Worm (Caenorhabditis elegans): ENCODE measurements around the gene cwp-2.
A peak's percentile ranks its signal among the peaks of the same experiment; 100 is the strongest.

Gene cwp-2

DNA sequence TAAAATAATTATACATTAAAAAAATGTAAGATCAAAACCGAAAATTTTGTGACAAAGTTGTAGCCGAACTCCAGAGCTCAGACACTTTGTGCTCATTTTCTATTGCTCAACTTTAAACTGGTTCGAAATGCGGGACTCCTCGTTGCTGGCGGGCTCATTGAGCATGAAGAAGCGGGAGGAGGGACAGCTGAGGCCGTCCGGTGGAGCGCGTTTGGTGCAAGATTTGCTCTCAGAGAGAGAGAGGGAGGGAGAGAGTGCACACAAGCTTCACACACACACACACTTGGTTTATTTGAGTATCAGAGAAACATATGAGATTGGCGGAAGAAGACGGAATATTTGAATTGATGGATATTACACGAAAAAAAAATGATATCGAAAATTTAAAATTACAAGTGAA lies 31.8 kb downstream of the cwp-2 start:
- peak; percentile 54 for TF ChIP-seq hmg-4 (GFP tag; optimal IDR thresholded peaks at IDR 0.05)
- TF ChIP-seq ceh-36 (tag; optimal IDR thresholded peaks at IDR 0.05) = no peak

DNA sequence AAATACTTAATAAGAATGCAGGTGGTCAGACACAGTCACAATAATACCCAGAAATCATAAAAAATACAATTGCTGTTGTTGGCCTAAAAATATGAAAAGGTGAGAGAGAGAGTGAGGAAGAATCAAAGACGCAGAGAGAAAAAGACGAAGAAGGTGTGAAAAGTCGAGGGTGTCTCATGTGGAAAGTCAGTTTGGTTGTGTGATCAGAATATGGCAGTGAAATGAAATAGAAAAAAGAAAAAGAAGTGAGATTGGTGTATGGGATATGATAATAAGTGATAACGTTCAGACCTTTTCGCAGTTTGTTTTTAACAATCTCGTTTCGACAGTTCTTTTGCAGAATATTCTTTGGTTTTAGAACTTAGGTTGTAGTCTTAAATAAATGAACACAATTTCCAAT lies 35.6 kb downstream of the cwp-2 start:
- TF ChIP-seq flt-1 (GFP tag; IDR thresholded peaks at IDR 0.05) = no peak
- no peak for TF ChIP-seq tbx-37 (GFP tag; conservative IDR thresholded peaks at IDR 0.05)
- no peak for TF ChIP-seq ceh-13 (GFP tag; optimal IDR thresholded peaks at IDR 0.05)
- no peak for TF ChIP-seq hnd-1 (tag; optimal IDR thresholded peaks at IDR 0.05)
- TF ChIP-seq hmg-4 (GFP tag; optimal IDR thresholded peaks at IDR 0.05) = no peak
- TF ChIP-seq ets-7 (tag; optimal IDR thresholded peaks at IDR 0.05) = no peak
- no peak for TF ChIP-seq ceh-36 (tag; optimal IDR thresholded peaks at IDR 0.05)
- TF ChIP-seq scrt-1 (GFP tag; IDR thresholded peaks at IDR 0.05) = no peak
- no peak for TF ChIP-seq sea-1 (GFP tag; conservative IDR thresholded peaks at IDR 0.05)
- TF ChIP-seq tbx-11 (GFP tag; IDR thresholded peaks at IDR 0.05) = no peak
- TF ChIP-seq B0310.2 (tag; optimal IDR thresholded peaks at IDR 0.05) = no peak
- no peak for TF ChIP-seq ama-1 (optimal IDR thresholded peaks at IDR 0.05)
- TF ChIP-seq pes-1 (GFP tag; IDR thresholded peaks at IDR 0.05) = no peak

DNA sequence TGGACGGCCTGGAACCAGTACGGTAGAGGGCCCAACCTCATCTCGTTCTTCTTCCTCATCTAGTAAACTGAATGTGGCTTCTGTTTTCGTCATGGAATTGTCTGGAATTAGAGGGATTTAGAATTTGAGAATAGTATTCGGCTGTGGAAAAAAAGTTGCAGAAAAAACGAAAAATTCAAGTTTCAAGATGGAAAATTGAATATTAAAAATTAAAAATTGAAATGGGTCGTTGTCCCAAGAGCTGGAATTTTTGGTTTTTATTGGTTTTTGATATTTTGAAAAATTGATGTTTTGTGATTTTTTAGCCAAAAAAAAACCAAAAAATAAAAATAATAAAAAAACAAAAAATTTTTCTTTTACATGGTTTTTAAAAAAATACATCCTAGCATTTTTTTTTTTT lies 36.6 kb downstream of the cwp-2 start, which contains the start of gene R02F11.3:
TSS of gene R02F11.3 (minus strand) at position 101 of the 400 bp plus-strand sequence.
- TF ChIP-seq sea-1 (GFP tag; conservative IDR thresholded peaks at IDR 0.05) = no peak
- no peak for TF ChIP-seq tbx-37 (GFP tag; conservative IDR thresholded peaks at IDR 0.05)
- no peak for TF ChIP-seq tra-4 (tag; optimal IDR thresholded peaks at IDR 0.05)
- TF ChIP-seq scrt-1 (GFP tag; IDR thresholded peaks at IDR 0.05) = no peak

DNA sequence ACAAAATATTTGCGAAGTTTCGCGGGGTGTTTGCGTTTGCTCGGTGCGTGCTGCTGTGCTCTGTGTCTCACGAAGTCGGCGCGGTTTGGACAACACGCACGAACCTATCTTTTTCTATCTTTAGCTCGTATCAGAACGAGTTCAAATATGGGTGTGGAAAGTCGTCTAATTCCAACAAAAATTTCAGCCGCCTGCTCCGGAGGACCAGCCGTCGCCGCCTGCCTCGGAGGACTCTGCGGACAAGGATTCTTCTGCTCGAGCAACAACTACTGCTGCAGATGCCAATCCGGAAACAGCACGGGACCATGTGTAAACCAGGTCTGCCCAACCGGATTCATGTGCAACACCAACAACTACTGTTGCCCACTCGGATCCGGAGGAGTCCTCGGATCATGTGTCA lies 40.5 kb downstream of the cwp-2 start:
- TF ChIP-seq scrt-1 (GFP tag; IDR thresholded peaks at IDR 0.05) (no peak), ceh-36 (tag; optimal IDR thresholded peaks at IDR 0.05) (no peak), flt-1 (GFP tag; IDR thresholded peaks at IDR 0.05) (no peak), aly-1 (tag; optimal IDR thresholded peaks at IDR 0.05) (no peak), ama-1 (optimal IDR thresholded peaks at IDR 0.05) (no peak), hmg-4 (GFP tag; optimal IDR thresholded peaks at IDR 0.05) (no peak), sea-1 (GFP tag; conservative IDR thresholded peaks at IDR 0.05) (no peak), F13C5.2 (tag; optimal IDR thresholded peaks at IDR 0.05) (no peak), tbx-11 (GFP tag; IDR thresholded peaks at IDR 0.05) (no peak), tbx-37 (GFP tag; conservative IDR thresholded peaks at IDR 0.05) (no peak), hnd-1 (tag; optimal IDR thresholded peaks at IDR 0.05) (no peak), ets-7 (tag; optimal IDR thresholded peaks at IDR 0.05) (no peak), pes-1 (GFP tag; IDR thresholded peaks at IDR 0.05) (no peak), ceh-13 (GFP tag; optimal IDR thresholded peaks at IDR 0.05) (no peak), tra-4 (tag; optimal IDR thresholded peaks at IDR 0.05) (no peak), hmbx-1 (tag; optimal IDR thresholded peaks at IDR 0.05) (no peak), B0310.2 (tag; optimal IDR thresholded peaks at IDR 0.05) (no peak)

DNA sequence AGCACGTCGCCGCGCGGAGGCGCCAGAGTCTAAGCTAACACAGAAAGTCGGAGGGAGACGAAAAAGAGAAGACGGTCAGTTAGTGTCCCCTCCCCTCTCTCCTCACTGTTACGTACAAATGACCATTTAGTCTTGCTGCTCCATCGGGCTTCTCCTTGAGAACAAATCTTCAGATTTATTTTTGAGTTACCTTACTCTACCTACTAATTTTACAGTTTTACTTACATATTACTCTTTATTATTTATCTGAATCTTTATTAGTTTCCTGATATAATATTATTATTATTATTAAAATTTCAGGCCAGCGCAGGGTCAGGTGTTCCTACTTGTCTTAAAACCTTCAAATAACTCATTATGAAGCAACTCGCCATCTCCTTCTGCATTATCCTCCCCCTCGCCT lies 41.6 kb downstream of the cwp-2 start, which contains the start of gene R02F11.1:
TSS of gene R02F11.1 (plus strand) at position 301 of the 400 bp plus-strand sequence.
- TF ChIP-seq hmg-4 (GFP tag; optimal IDR thresholded peaks at IDR 0.05) (no peak), B0310.2 (tag; optimal IDR thresholded peaks at IDR 0.05) (no peak), sea-1 (GFP tag; conservative IDR thresholded peaks at IDR 0.05) (no peak), aly-1 (tag; optimal IDR thresholded peaks at IDR 0.05) (no peak), tbx-37 (GFP tag; conservative IDR thresholded peaks at IDR 0.05) (no peak)

DNA sequence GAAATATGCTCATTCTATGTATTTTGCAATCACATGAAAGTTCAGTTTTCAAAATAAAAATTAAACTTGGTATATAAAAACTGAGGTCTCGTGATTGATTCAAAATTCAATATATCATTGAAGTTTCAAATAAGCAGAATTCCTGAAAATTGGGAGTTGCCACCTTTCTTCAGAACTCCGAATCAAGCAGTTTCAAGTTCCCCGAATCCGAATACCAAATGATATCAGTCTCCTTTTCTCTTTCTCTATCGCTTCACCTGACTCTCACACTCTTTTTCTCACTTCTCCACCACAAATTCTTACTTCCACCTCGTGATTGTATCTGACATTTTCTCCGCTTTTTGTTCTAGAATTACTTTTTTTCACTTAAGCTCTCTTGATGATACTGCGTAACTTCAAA lies 48.1 kb downstream of the cwp-2 start, which contains the start of gene R02F11.2:
TSS of gene R02F11.2 (plus strand) at position 292 of the 400 bp plus-strand sequence.
- TF ChIP-seq hnd-1 (tag; optimal IDR thresholded peaks at IDR 0.05) = no peak
- TF ChIP-seq ceh-13 (GFP tag; optimal IDR thresholded peaks at IDR 0.05) = no peak
- TF ChIP-seq tbx-37 (GFP tag; conservative IDR thresholded peaks at IDR 0.05) = no peak
- no peak for TF ChIP-seq ets-7 (tag; optimal IDR thresholded peaks at IDR 0.05)
- TF ChIP-seq F13C5.2 (tag; optimal IDR thresholded peaks at IDR 0.05) = no peak
- no peak for TF ChIP-seq ceh-36 (tag; optimal IDR thresholded peaks at IDR 0.05)
- TF ChIP-seq tra-4 (tag; optimal IDR thresholded peaks at IDR 0.05) = no peak
- no peak for TF ChIP-seq pes-1 (GFP tag; IDR thresholded peaks at IDR 0.05)
- no peak for TF ChIP-seq hmg-4 (GFP tag; optimal IDR thresholded peaks at IDR 0.05)
- TF ChIP-seq ama-1 (optimal IDR thresholded peaks at IDR 0.05) = no peak
- TF ChIP-seq tbx-11 (GFP tag; IDR thresholded peaks at IDR 0.05) = no peak
- no peak for TF ChIP-seq aly-1 (tag; optimal IDR thresholded peaks at IDR 0.05)

Data from whole organism, early embryonic.